Fruit fly (Drosophila melanogaster) whole organism, embryonic: Measurements from ENCODE around the gene CG34332.
"Not testable (repeated sequence)": the region's sequence is repeated elsewhere in the genome, so short reads cannot be mapped to it uniquely, and the experiment has no call there.

Experiments
- Abd-B ChIP-seq: fragments of 200-800 bp; sonication (Bioruptor generic); optimal IDR thresholded peaks from 2 replicates; lab custom pipeline; 2018; ENCODE audit warnings: missing biosample characterization, mild to moderate bottlenecking, missing genetic modification characterization, moderate library complexity
- CG3163 ChIP-seq: fragments of 200-800 bp; sonication (Bioruptor generic); optimal IDR thresholded peaks from 3 replicates; lab custom pipeline; 2016; ENCODE audit warnings: missing biosample characterization, missing genetic modification characterization
- CG8089 ChIP-seq: fragments of 200-800 bp; sonication (Bioruptor generic); optimal IDR thresholded peaks from 3 replicates; lab custom pipeline; 2016; ENCODE audit warnings: missing biosample characterization, missing genetic modification characterization

Gene CG34332

DNA sequence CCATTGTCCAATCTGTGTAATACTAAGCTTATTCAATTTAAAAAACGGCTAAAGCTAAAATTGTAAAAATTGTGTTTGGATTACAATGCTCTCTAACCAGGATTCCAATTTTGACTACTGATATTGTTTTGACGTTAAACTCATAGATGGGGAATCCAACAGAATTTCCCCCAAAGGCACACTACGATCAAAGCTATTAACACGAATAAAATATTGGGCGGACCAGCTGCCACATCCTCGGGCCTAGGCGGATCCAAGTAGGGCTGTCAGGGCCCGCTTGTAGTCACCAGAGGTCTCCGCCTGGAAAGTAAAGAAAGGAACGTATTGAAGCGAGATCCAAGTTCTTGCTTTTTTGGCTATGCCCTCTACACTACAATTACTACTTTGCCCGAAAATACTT, 45.6 kb downstream of the CG34332 start, which contains the start of gene Sdic2:
Sdic2 (minus strand) TSS at position 101 of the 400 bp plus-strand sequence.
- TF ChIP-seq CG3163 (GFP tag; lab: Kevin White, UChicago); CG8089; Abd-B (GFP tag; lab: Kevin White, UChicago): not testable (repeated sequence)
- TF ChIP-seq, all 482 proteins: peak for 0; not testable (repeated sequence) for 482
